Fruit fly (Drosophila melanogaster): ENCODE results near the gene CG9727.

CG9727 gene

DNA sequence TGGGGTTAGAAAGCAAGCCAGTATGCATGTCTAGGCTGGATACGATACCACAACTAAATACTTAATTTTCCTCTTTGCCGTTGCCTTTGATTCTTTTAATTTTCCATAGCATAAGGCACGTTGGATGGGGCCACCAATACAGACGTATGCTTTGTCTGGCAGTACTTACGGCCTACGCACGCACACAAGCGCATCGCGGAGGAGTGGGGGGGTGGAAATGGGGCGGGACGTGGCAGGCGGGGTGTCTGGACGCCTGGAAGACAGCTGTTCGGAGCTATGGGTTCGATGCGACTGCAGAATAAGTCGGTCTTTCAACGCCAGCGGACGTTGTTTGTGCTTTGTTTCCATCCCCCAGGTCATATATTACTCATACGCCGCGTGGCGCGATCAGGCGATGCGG is 20.0 kb upstream of the CG9727 start (continued):
- TF ChIP-seq CG12769 (tag; optimal IDR thresholded peaks at IDR 0.05), result peak; percentile 58
- peak; percentile 69 for TF ChIP-seq sr (GFP tag; IDR thresholded peaks at IDR 0.05)
- no peak for TF ChIP-seq hb (GFP tag; IDR thresholded peaks at IDR 0.05; ENCODE audit: partially characterized antibody)
- TF ChIP-seq NC2β (GFP tag; optimal IDR thresholded peaks at IDR 0.05), result no peak

DNA sequence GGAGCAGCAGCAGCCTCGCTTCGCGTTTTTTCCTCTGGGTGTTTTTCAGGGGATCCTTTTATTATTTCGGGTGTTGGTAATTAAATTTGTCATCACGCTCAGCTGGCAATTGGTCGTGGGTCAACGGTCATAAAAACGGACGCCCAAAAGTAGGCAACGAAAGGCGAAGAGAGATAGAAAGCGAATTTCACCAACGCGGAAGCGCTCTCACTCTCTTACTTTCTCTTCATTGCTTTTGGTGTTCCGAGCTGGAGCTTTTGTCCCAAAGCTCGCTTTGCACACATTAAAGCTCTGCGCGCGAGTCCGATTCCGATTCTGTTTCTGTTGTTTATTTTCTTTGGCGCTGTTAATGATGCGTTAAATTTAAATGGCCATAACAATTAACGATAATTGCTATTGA is 18.0 kb upstream of the CG9727 start:
- TF ChIP-seq ssp (GFP tag; IDR thresholded peaks at IDR 0.05) (no peak), CG10959 (GFP tag; IDR thresholded peaks at IDR 0.05) (no peak), Eip74EF (GFP tag; optimal IDR thresholded peaks at IDR 0.05) (peak in 1 of 2 experiments; percentile 85), Mrtf (GFP tag; IDR thresholded peaks at IDR 0.05) (no peak), Sry-δ (GFP tag; optimal IDR thresholded peaks at IDR 0.05) (no peak), MTF-1 (GFP tag; optimal IDR thresholded peaks at IDR 0.05; ENCODE audit: borderline replicate concordance) (no peak), H2.0 (GFP tag; IDR thresholded peaks at IDR 0.05) (no peak), Doc3 (GFP tag; IDR thresholded peaks at IDR 0.05; ENCODE audit: partially characterized antibody) (no peak), so (GFP tag; IDR thresholded peaks at IDR 0.05) (no peak), Kr (GFP tag; optimal IDR thresholded peaks at IDR 0.05) (no peak), CG4360 (GFP tag; IDR thresholded peaks at IDR 0.05) (no peak), D (optimal IDR thresholded peaks at IDR 0.05) (no peak), D (GFP tag; optimal IDR thresholded peaks at IDR 0.05) (no peak), Hr51 (GFP tag; optimal IDR thresholded peaks at IDR 0.05) (no peak), CG12942 (GFP tag; optimal IDR thresholded peaks at IDR 0.05) (no peak), Spps (tag; optimal IDR thresholded peaks at IDR 0.05) (no peak), pnt (GFP tag; optimal IDR thresholded peaks at IDR 0.05) (no peak), sqz (GFP tag; optimal IDR thresholded peaks at IDR 0.05) (no peak), Deaf1 (tag; optimal IDR thresholded peaks at IDR 0.05) (peak; percentile 42), CG12236 (GFP tag; optimal IDR thresholded peaks at IDR 0.05) (no peak), CG3163 (GFP tag; optimal IDR thresholded peaks at IDR 0.05) (peak; percentile 76), HLH3B (GFP tag; IDR thresholded peaks at IDR 0.05) (no peak), sr (GFP tag; IDR thresholded peaks at IDR 0.05) (no peak), hth (optimal IDR thresholded peaks at IDR 0.05) (no peak), ewg (GFP tag; optimal IDR thresholded peaks at IDR 0.05) (no peak), CG11456 (GFP tag; IDR thresholded peaks at IDR 0.05) (no peak), sens-2 (GFP tag; IDR thresholded peaks at IDR 0.05) (no peak), ro (GFP tag; IDR thresholded peaks at IDR 0.05) (no peak), CTCF (GFP tag; optimal IDR thresholded peaks at IDR 0.05) (peak; percentile 62), nau (GFP tag; optimal IDR thresholded peaks at IDR 0.05) (no peak), tap (tag; optimal IDR thresholded peaks at IDR 0.05) (no peak), NfI (GFP tag; optimal IDR thresholded peaks at IDR 0.05) (no peak), Trl (optimal IDR thresholded peaks at IDR 0.05) (peak; percentile 57 to 63), Trl (GFP tag; optimal IDR thresholded peaks at IDR 0.05) (no peak), sna (GFP tag; IDR thresholded peaks at IDR 0.05; ENCODE audit: partially characterized antibody) (no peak), CG3838 (GFP tag; optimal IDR thresholded peaks at IDR 0.05) (no peak), crol (GFP tag; IDR thresholded peaks at IDR 0.05) (no peak), Hr78 (GFP tag; optimal IDR thresholded peaks at IDR 0.05) (peak in 1 of 2 experiments; percentile 74), cad (GFP tag; optimal IDR thresholded peaks at IDR 0.05) (peak; percentile 62), caup (GFP tag; optimal IDR thresholded peaks at IDR 0.05; ENCODE audit: severe bottlenecking) (no peak), CG18599 (GFP tag; optimal IDR thresholded peaks at IDR 0.05) (no peak), CG12219 (GFP tag; optimal IDR thresholded peaks at IDR 0.05) (no peak), CG33557 (GFP tag; optimal IDR thresholded peaks at IDR 0.05) (no peak), CG32772 (GFP tag; IDR thresholded peaks at IDR 0.05) (no peak), Hey (tag; optimal IDR thresholded peaks at IDR 0.05) (no peak), Dbx (GFP tag; IDR thresholded peaks at IDR 0.05) (no peak), CG13287 (GFP tag; IDR thresholded peaks at IDR 0.05; ENCODE audit: partially characterized antibody) (peak; percentile 15; the same call in 1 of the 2 replicates), ken (GFP tag; IDR thresholded peaks at IDR 0.05) (no peak)

All from whole organism, embryonic.